Fruit fly (Drosophila melanogaster) whole organism, embryonic: ENCODE data around the gene CG42828.

Experiments used
- Ada2b ChIP-seq: fragments of 200-800 bp; sonication (Bioruptor generic); IDR thresholded peaks from 2 replicates; pipeline ENCODE4 v1.3.6; 2022; ENCODE audit warnings: missing biosample characterization, missing genetic modification characterization
- Antp ChIP-seq: fragments of 200-800 bp; sonication (Bioruptor generic); optimal IDR thresholded peaks from 3 replicates; lab custom pipeline; 2016; ENCODE audit warnings: missing biosample characterization, missing genetic modification characterization
- Atf3 ChIP-seq: fragments of 200-800 bp; sonication (Bioruptor generic); optimal IDR thresholded peaks from 3 replicates; lab custom pipeline; 2016; ENCODE audit warnings: missing biosample characterization, missing genetic modification characterization
- Atf6 ChIP-seq: fragments of 200-800 bp; sonication (Bioruptor generic); IDR thresholded peaks from 2 replicates; pipeline ENCODE4 v1.3.6; 2022; ENCODE audit warnings: missing biosample characterization, missing genetic modification characterization
- BtbVII ChIP-seq: fragments of 200-800 bp; sonication (Bioruptor generic); optimal IDR thresholded peaks from 3 replicates; lab custom pipeline; 2017; ENCODE audit warnings: missing biosample characterization, mild to moderate bottlenecking, missing genetic modification characterization
- CG11085 ChIP-seq: fragments of 200-800 bp; sonication (Bioruptor generic); IDR thresholded peaks from 2 replicates; pipeline ENCODE4 v1.3.6; 2022; ENCODE audit warnings: missing biosample characterization, missing genetic modification characterization
- CG11695 ChIP-seq: fragments of 200-800 bp; sonication (Bioruptor generic); IDR thresholded peaks from 3 replicates; pipeline ENCODE4 v1.3.6; 2022; ENCODE audit warnings: missing biosample characterization, missing genetic modification characterization
- CG12236 ChIP-seq: fragments of 200-800 bp; sonication (Bioruptor generic); optimal IDR thresholded peaks from 2 replicates; lab custom pipeline; 2016; ENCODE audit warnings: missing biosample characterization, missing genetic modification characterization
- CG15601 ChIP-seq: fragments of 200-800 bp; sonication (Bioruptor generic); optimal IDR thresholded peaks from 3 replicates; lab custom pipeline; 2019; ENCODE audit warnings: missing biosample characterization, mild to moderate bottlenecking, missing genetic modification characterization, moderate library complexity
- CG1647 ChIP-seq: fragments of 200-800 bp; sonication (Bioruptor generic); optimal IDR thresholded peaks from 3 replicates; lab custom pipeline; 2016; ENCODE audit warnings: missing biosample characterization, missing genetic modification characterization
- CG1832 ChIP-seq: fragments of 200-800 bp; sonication (Bioruptor generic); optimal IDR thresholded peaks from 2 replicates; lab custom pipeline; 2017; ENCODE audit warnings: missing biosample characterization, mild to moderate bottlenecking, missing genetic modification characterization, inconsistent platforms
- CG2202 ChIP-seq: fragments of 200-800 bp; sonication (Bioruptor generic); optimal IDR thresholded peaks from 2 replicates; lab custom pipeline; 2018; ENCODE audit warnings: missing biosample characterization, mild to moderate bottlenecking, missing genetic modification characterization
- CG3407 ChIP-seq: fragments of 200-800 bp; sonication (Bioruptor generic); optimal IDR thresholded peaks from 2 replicates; lab custom pipeline; 2018; ENCODE audit warnings: missing biosample characterization, mild to moderate bottlenecking, missing genetic modification characterization
- CG43689 ChIP-seq: fragments of 200-800 bp; sonication (Bioruptor generic); IDR thresholded peaks from 2 replicates; pipeline ENCODE4 v1.3.6; 2022; ENCODE audit warnings: missing biosample characterization, missing genetic modification characterization
- CG6813 ChIP-seq: fragments of 200-800 bp; sonication (Bioruptor generic); optimal IDR thresholded peaks from 2 replicates; lab custom pipeline; 2017; ENCODE audit warnings: missing biosample characterization, missing genetic modification characterization, mild to moderate bottlenecking, moderate library complexity, missing genetic modification reagents
- CG7839 ChIP-seq: fragments of 200-800 bp; sonication (Bioruptor generic); optimal IDR thresholded peaks from 3 replicates; lab custom pipeline; 2018; ENCODE audit warnings: missing biosample characterization, mild to moderate bottlenecking, missing genetic modification characterization, moderate library complexity
- CG7963 ChIP-seq: fragments of 200-800 bp; sonication (Bioruptor generic); IDR thresholded peaks from 3 replicates; pipeline ENCODE4 v1.3.6; 2022; ENCODE audit warnings: missing biosample characterization, missing genetic modification characterization; ENCODE audit not compliant: partially characterized antibody
- CG8089 ChIP-seq: fragments of 200-800 bp; sonication (Bioruptor generic); optimal IDR thresholded peaks from 3 replicates; lab custom pipeline; 2016; ENCODE audit warnings: missing biosample characterization, missing genetic modification characterization
- CG9609 ChIP-seq: fragments of 200-800 bp; sonication (Bioruptor generic); optimal IDR thresholded peaks from 3 replicates; lab custom pipeline; 2016; ENCODE audit warnings: missing biosample characterization, missing genetic modification characterization
- D19B ChIP-seq: fragments of 200-800 bp; sonication (Bioruptor generic); optimal IDR thresholded peaks from 2 replicates; lab custom pipeline; 2017; ENCODE audit warnings: missing biosample characterization, mild to moderate bottlenecking, missing genetic modification characterization
- Dp ChIP-seq: fragments of 200-800 bp; sonication (Bioruptor generic); optimal IDR thresholded peaks from 2 replicates; lab custom pipeline; 2018; ENCODE audit warnings: missing biosample characterization, mild to moderate bottlenecking, missing genetic modification characterization, moderate library complexity
- Eip74EF ChIP-seq, 2 experiments: fragments of 200-800 bp in 1 of 2; fragments of >200 bp in 1 of 2; sonication (Bioruptor generic) in 1 of 2; optimal IDR thresholded peaks; 2 replicates each; lab custom pipeline; 2017 to 2019; ENCODE audit warnings: missing biosample characterization in 2 of 2, missing genetic modification characterization in 2 of 2, mild to moderate bottlenecking in 1 of 2, moderate library complexity in 1 of 2
- Meics ChIP-seq: fragments of 200-800 bp; sonication (Bioruptor generic); optimal IDR thresholded peaks from 2 replicates; lab custom pipeline; 2017; ENCODE audit warnings: missing biosample characterization, mild to moderate bottlenecking, missing genetic modification characterization
- NfI ChIP-seq: fragments of 200-800 bp; sonication (Bioruptor generic); optimal IDR thresholded peaks from 3 replicates; lab custom pipeline; 2018; ENCODE audit warnings: missing biosample characterization, mild to moderate bottlenecking, missing genetic modification characterization, moderate library complexity
- Optix ChIP-seq: fragments of 200-800 bp; sonication (Bioruptor generic); IDR thresholded peaks from 3 replicates; pipeline ENCODE4 v1.3.6; 2022; ENCODE audit warnings: missing biosample characterization, missing genetic modification characterization
- Rfx ChIP-seq: fragments of 200-800 bp; sonication (Bioruptor generic); IDR thresholded peaks from 2 replicates; pipeline ENCODE4 v1.3.6; 2022; ENCODE audit warnings: missing biosample characterization, missing genetic modification characterization
- Sin3A ChIP-seq: fragments of >200 bp; optimal IDR thresholded peaks from 2 replicates; lab custom pipeline; 2018
- Sry-β ChIP-seq: fragments of 200-800 bp; sonication (Bioruptor generic); optimal IDR thresholded peaks from 2 replicates; lab custom pipeline; 2018; ENCODE audit warnings: missing biosample characterization, mild to moderate bottlenecking, missing genetic modification characterization, moderate library complexity
- Taf1 ChIP-seq: fragments of 200-800 bp; sonication (Bioruptor generic); IDR thresholded peaks from 2 replicates; pipeline ENCODE4 v1.3.6; 2022; ENCODE audit warnings: missing biosample characterization, missing genetic modification characterization
- ap ChIP-seq: fragments of 200-800 bp; sonication (Bioruptor generic); IDR thresholded peaks from 2 replicates; pipeline ENCODE4 v1.3.6; 2022; ENCODE audit warnings: missing biosample characterization, missing genetic modification characterization
- bbx ChIP-seq: fragments of 200-800 bp; sonication (Bioruptor generic); IDR thresholded peaks from 2 replicates; pipeline ENCODE4 v1.3.6; 2022; ENCODE audit warnings: missing biosample characterization, missing genetic modification characterization; ENCODE audit not compliant: partially characterized antibody
- chif ChIP-seq, 2 experiments: fragments of 200-800 bp; sonication (Bioruptor generic); optimal IDR thresholded peaks; 3 replicates each; lab custom pipeline; 2016; ENCODE audit warnings: missing biosample characterization in 2 of 2, missing genetic modification characterization in 2 of 2
- crol ChIP-seq: fragments of 200-800 bp; sonication (Bioruptor generic); IDR thresholded peaks from 2 replicates; pipeline ENCODE4 v1.3.6; 2022; ENCODE audit warnings: missing biosample characterization, missing genetic modification characterization
- dan ChIP-seq: fragments of 200-800 bp; sonication (Bioruptor generic); IDR thresholded peaks from 2 replicates; pipeline ENCODE4 v1.3.6; 2022; ENCODE audit warnings: missing biosample characterization, missing genetic modification characterization
- dati ChIP-seq: fragments of 200-800 bp; sonication (Bioruptor generic); IDR thresholded peaks from 2 replicates; pipeline ENCODE4 v1.3.6; 2022; ENCODE audit warnings: missing biosample characterization, missing genetic modification characterization
- dpn ChIP-seq, 2 experiments: fragments of 200-800 bp; sonication (Bioruptor generic); optimal IDR thresholded peaks; 3 replicates each; lab custom pipeline; 2016; ENCODE audit warnings: missing biosample characterization in 2 of 2, missing genetic modification characterization in 2 of 2
- ems ChIP-seq: fragments of 200-800 bp; sonication (Bioruptor generic); optimal IDR thresholded peaks from 3 replicates; lab custom pipeline; 2016; ENCODE audit warnings: missing biosample characterization, missing genetic modification characterization
- gfzf ChIP-seq: fragments of 200-800 bp; sonication (Bioruptor generic); optimal IDR thresholded peaks from 2 replicates; lab custom pipeline; 2016; ENCODE audit warnings: missing biosample characterization, mild to moderate bottlenecking, missing genetic modification characterization, moderate library complexity
- hth ChIP-seq: fragments of >200 bp; optimal IDR thresholded peaks from 2 replicates; lab custom pipeline; 2017; ENCODE audit warnings: inconsistent platforms
- insv ChIP-seq, 2 experiments: fragments of 200-800 bp; sonication (Bioruptor generic); optimal IDR thresholded peaks; 3 replicates each; lab custom pipeline; 2016 to 2018; ENCODE audit warnings: missing biosample characterization in 2 of 2, missing genetic modification characterization in 2 of 2
- kah ChIP-seq: fragments of 200-800 bp; sonication (Bioruptor generic); optimal IDR thresholded peaks from 2 replicates; lab custom pipeline; 2018; ENCODE audit warnings: missing biosample characterization, mild to moderate bottlenecking, missing genetic modification characterization
- p53 ChIP-seq: fragments of 200-800 bp; sonication (Bioruptor generic); optimal IDR thresholded peaks from 2 replicates; lab custom pipeline; 2016; ENCODE audit warnings: missing biosample characterization, missing genetic modification characterization
- prd ChIP-seq, 3 experiments: fragments of >200 bp in 2 of 3; fragments of 200-800 bp in 1 of 3; sonication (Bioruptor generic) in 1 of 3; optimal IDR thresholded peaks in 2 of 3; IDR thresholded peaks in 1 of 3; 2 replicates in 2 of 3; 3 replicates in 1 of 3; pipeline versions ENCODE4 v1.3.6 to Lab custom; 2017 to 2022; ENCODE audit warnings: missing biosample characterization in 1 of 3, missing genetic modification characterization in 1 of 3
- row ChIP-seq: fragments of 200-800 bp; sonication (Bioruptor generic); IDR thresholded peaks from 3 replicates; pipeline ENCODE4 v1.3.6; 2022; ENCODE audit warnings: missing biosample characterization, missing genetic modification characterization
- run ChIP-seq: fragments of 200-800 bp; sonication (Bioruptor generic); optimal IDR thresholded peaks from 3 replicates; lab custom pipeline; 2018; ENCODE audit warnings: missing biosample characterization, mild to moderate bottlenecking, missing genetic modification characterization
- salm ChIP-seq: fragments of 200-800 bp; sonication (Bioruptor generic); optimal IDR thresholded peaks from 2 replicates; lab custom pipeline; 2018; ENCODE audit warnings: missing biosample characterization, mild to moderate bottlenecking, missing genetic modification characterization
- schlank ChIP-seq: fragments of 200-800 bp; sonication (Bioruptor generic); optimal IDR thresholded peaks from 2 replicates; lab custom pipeline; 2018; ENCODE audit warnings: missing biosample characterization, mild to moderate bottlenecking, missing genetic modification characterization
- sima ChIP-seq: fragments of 200-800 bp; sonication (Bioruptor generic); optimal IDR thresholded peaks from 2 replicates; lab custom pipeline; 2016; ENCODE audit warnings: missing biosample characterization, missing genetic modification characterization
- slp2 ChIP-seq: fragments of 200-800 bp; sonication (Bioruptor generic); optimal IDR thresholded peaks from 2 replicates; lab custom pipeline; 2016; ENCODE audit warnings: missing biosample characterization, missing genetic modification characterization
- tll ChIP-seq, 2 experiments: fragments of 200-800 bp in 1 of 2; fragments of >200 bp in 1 of 2; sonication (Bioruptor generic) in 1 of 2; optimal IDR thresholded peaks; 2 replicates each; lab custom pipeline; 2017 to 2019; ENCODE audit warnings: missing biosample characterization in 2 of 2, missing genetic modification characterization in 2 of 2, mild to moderate bottlenecking in 1 of 2, moderate library complexity in 1 of 2

Gene CG42828

DNA sequence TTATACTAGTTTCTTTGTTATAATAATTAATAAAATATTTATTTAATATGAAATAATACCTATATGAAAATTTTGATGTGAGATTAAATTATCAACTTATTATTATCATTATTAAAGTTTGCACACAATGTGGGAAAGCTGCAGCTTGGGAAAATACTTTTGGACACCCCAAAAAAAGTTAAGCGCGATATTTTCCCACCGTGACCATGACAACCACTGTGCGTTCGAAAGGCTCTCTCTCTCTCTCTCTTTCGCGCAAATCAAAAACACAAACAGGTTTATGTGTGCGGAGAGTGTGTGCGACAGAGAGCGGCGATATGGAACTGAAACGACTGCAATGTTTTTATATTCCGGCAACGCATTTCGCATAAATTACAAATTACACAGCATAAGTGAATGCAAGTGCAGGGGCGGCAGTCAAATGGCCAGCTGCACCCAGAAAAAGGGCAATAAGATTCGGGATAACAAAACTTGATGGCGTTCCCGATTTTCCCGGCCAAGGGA is 26.6 kb upstream of the CG42828 start (continued):
- TF ChIP-seq CG1832 (GFP tag; lab: Kevin White, UChicago) (peak; percentile 56), insv (GFP tag; optimal IDR thresholded peaks at IDR 0.05; lab: Kevin White, UChicago) (no peak), chif (GFP tag; optimal IDR thresholded peaks at IDR 0.05; lab: Kevin White, UChicago) (no peak), gfzf (GFP tag; lab: Kevin White, UChicago) (no peak), dan (GFP tag; lab: Robert Waterston, UW) (no peak), CG1647 (GFP tag; lab: Kevin White, UChicago) (no peak), slp2 (GFP tag; lab: Kevin White, UChicago) (no peak), schlank (tag; lab: Kevin White, UChicago) (no peak), row (GFP tag; lab: Robert Waterston, UW) (peak; percentile 53; the same call in 1 of the 3 replicates), Taf1 (GFP tag; lab: Robert Waterston, UW) (no peak), NfI (peak; percentile 7), hth (lab: Kevin White, UChicago) (no peak), Sry-β (GFP tag; lab: Kevin White, UChicago) (no peak), CG12236 (GFP tag; lab: Kevin White, UChicago) (no peak), bbx (no peak), CG8089 (GFP tag; lab: Kevin White, UChicago) (no peak), dpn (GFP tag; optimal IDR thresholded peaks at IDR 0.05; lab: Kevin White, UChicago) (peak in 1 of 2 experiments; percentile 20), kah (GFP tag; lab: Kevin White, UChicago) (no peak), Optix (no peak; the same call in 2 of the 3 replicates), prd (optimal IDR thresholded peaks at IDR 0.05; lab: Kevin White, UChicago) (no peak), prd (GFP tag; IDR thresholded peaks at IDR 0.05; lab: Robert Waterston, UW) (peak; percentile 65; the same call in 2 of the 3 replicates), sima (GFP tag; lab: Kevin White, UChicago) (no peak), tll (GFP tag; optimal IDR thresholded peaks at IDR 0.05; lab: Kevin White, UChicago) (peak in 1 of 2 experiments; percentile 21), CG11085 (GFP tag; lab: Robert Waterston, UW) (no peak), CG7963 (GFP tag; lab: Robert Waterston, UW) (0 out of 3 replicates have a peak, but pooled peaks have one; percentile 14), CG9609 (GFP tag; lab: Kevin White, UChicago) (no peak), Rfx (GFP tag; lab: Robert Waterston, UW) (peak; percentile 77), Dp (GFP tag; lab: Kevin White, UChicago) (no peak), run (peak; percentile 13), CG2202 (no peak), Sin3A (no peak), ems (GFP tag; lab: Kevin White, UChicago) (peak; percentile 11), Eip74EF (GFP tag; optimal IDR thresholded peaks at IDR 0.05; lab: Kevin White, UChicago) (peak in 1 of 2 experiments; percentile 25), CG7839 (tag; lab: Kevin White, UChicago) (peak; percentile 68), Meics (GFP tag; lab: Kevin White, UChicago) (peak; percentile 78), dati (GFP tag; lab: Robert Waterston, UW) (no peak), CG15601 (tag; lab: Kevin White, UChicago) (peak; percentile 12), Atf6 (GFP tag; lab: Robert Waterston, UW) (no peak), D19B (GFP tag; lab: Kevin White, UChicago) (peak; percentile 20), CG11695 (peak; percentile 61; the same call in 2 of the 3 replicates), BtbVII (GFP tag; lab: Kevin White, UChicago) (peak; percentile 47), CG6813 (GFP tag; lab: Kevin White, UChicago) (peak; percentile 11), CG3407 (GFP tag; lab: Kevin White, UChicago) (no peak), Ada2b (GFP tag; lab: Robert Waterston, UW) (peak; percentile 47), p53 (GFP tag; lab: Kevin White, UChicago) (no peak), Antp (GFP tag; lab: Kevin White, UChicago) (peak; percentile 36), crol (GFP tag; lab: Robert Waterston, UW) (no peak), salm (no peak), ap (GFP tag; lab: Robert Waterston, UW) (peak; percentile 37; the same call in 1 of the 2 replicates), CG43689 (GFP tag; lab: Robert Waterston, UW) (no peak), Atf3 (GFP tag; lab: Kevin White, UChicago) (no peak)
